Worm (Caenorhabditis elegans) whole organism, young adult: ENCODE data around the gene Y41D4B.1.
A peak's percentile ranks its signal among the peaks of the same experiment; 100 is the strongest.

Experiments
- B0019.2 ChIP-seq: fragments of 200-800 bp; sonication (Bioruptor generic); conservative IDR thresholded peaks from 2 replicates; pipeline ENCODE4 v1.3.6; 2022; ENCODE audit warnings: missing genetic modification reagents, missing genetic modification characterization, missing compliant biosample characterization
- B0336.3 ChIP-seq: fragments of 200-800 bp; sonication (Bioruptor generic); IDR thresholded peaks from 2 replicates; pipeline ENCODE4 v1.3.6; 2022; ENCODE audit warnings: missing genetic modification characterization, missing compliant biosample characterization
- C17E4.6 ChIP-seq: fragments of 200-800 bp; sonication (Bioruptor generic); IDR thresholded peaks from 2 replicates; pipeline ENCODE4 v1.3.6; 2022; ENCODE audit warnings: missing genetic modification reagents, missing genetic modification characterization, missing compliant biosample characterization
- D2030.7 ChIP-seq: fragments of 200-800 bp; sonication (Bioruptor generic); IDR thresholded peaks from 2 replicates; pipeline ENCODE4 v1.3.6; 2022; ENCODE audit warnings: missing genetic modification reagents, missing genetic modification characterization, missing compliant biosample characterization
- F10E7.11 ChIP-seq: sonication (generic microtip); optimal IDR thresholded peaks from 2 replicates; lab custom pipeline; 2017; ENCODE audit warnings: mild to moderate bottlenecking, missing genetic modification characterization, moderate library complexity, missing compliant biosample characterization
- F33H1.4 ChIP-seq: fragments of 200-800 bp; sonication (Bioruptor generic); IDR thresholded peaks from 2 replicates; pipeline ENCODE4 v1.3.6; 2022; ENCODE audit warnings: missing genetic modification reagents, missing genetic modification characterization, missing compliant biosample characterization
- F49E8.2 ChIP-seq: sonication (generic microtip); optimal IDR thresholded peaks from 3 replicates; lab custom pipeline; 2017; ENCODE audit warnings: missing genetic modification characterization, mild to moderate bottlenecking, missing compliant biosample characterization, antibody characterized with exemption, moderate library complexity; ENCODE audit not compliant: insufficient read depth
- F52B5.7 ChIP-seq: sonication (generic microtip); optimal IDR thresholded peaks from 2 replicates; lab custom pipeline; 2016; ENCODE audit warnings: mild to moderate bottlenecking, missing genetic modification characterization, missing compliant biosample characterization
- F57A8.1 ChIP-seq: fragments of 200-800 bp; sonication (Bioruptor generic); optimal IDR thresholded peaks from 2 replicates; lab custom pipeline; 2018; ENCODE audit warnings: mild to moderate bottlenecking, missing genetic modification characterization, moderate library complexity, missing compliant biosample characterization
- Y53G8AR.9 ChIP-seq: fragments of 200-800 bp; sonication (Bioruptor generic); conservative IDR thresholded peaks from 2 replicates; pipeline ENCODE4 v1.3.6; 2022; ENCODE audit warnings: missing genetic modification reagents, missing genetic modification characterization, missing compliant biosample characterization
- Y67H2A.10 ChIP-seq: fragments of 200-800 bp; sonication (Bioruptor generic); conservative IDR thresholded peaks from 2 replicates; pipeline ENCODE4 v1.3.6; 2022; ENCODE audit warnings: missing genetic modification reagents, missing genetic modification characterization, missing compliant biosample characterization
- Y79H2A.3 ChIP-seq: fragments of 200-800 bp; sonication (Bioruptor generic); conservative IDR thresholded peaks from 2 replicates; pipeline ENCODE4 v1.3.6; 2022; ENCODE audit warnings: missing genetic modification reagents, missing genetic modification characterization, missing compliant biosample characterization
- Y95B8A.8 ChIP-seq: fragments of 200-800 bp; sonication (Bioruptor generic); IDR thresholded peaks from 2 replicates; pipeline ENCODE4 v1.3.6; 2022; ENCODE audit warnings: missing genetic modification reagents, missing genetic modification characterization, missing compliant biosample characterization
- aptf-3 ChIP-seq: fragments of 200-800 bp; sonication (Bioruptor generic); IDR thresholded peaks from 2 replicates; pipeline ENCODE4 v1.3.6; 2022; ENCODE audit warnings: missing genetic modification characterization, missing compliant biosample characterization
- athp-1 ChIP-seq: sonication (generic microtip); optimal IDR thresholded peaks from 2 replicates; lab custom pipeline; 2017; ENCODE audit warnings: mild to moderate bottlenecking, missing genetic modification characterization, missing compliant biosample characterization
- attf-5 ChIP-seq: fragments of 200-800 bp; sonication (Bioruptor generic); optimal IDR thresholded peaks from 2 replicates; lab custom pipeline; 2018; ENCODE audit warnings: mild to moderate bottlenecking, missing genetic modification characterization, missing compliant biosample characterization
- attf-6 ChIP-seq: fragments of 200-800 bp; sonication (Bioruptor generic); IDR thresholded peaks from 2 replicates; pipeline ENCODE4 v1.3.6; 2022; ENCODE audit warnings: missing genetic modification reagents, missing genetic modification characterization, missing compliant biosample characterization
- ceh-27 ChIP-seq: fragments of 200-800 bp; sonication (Bioruptor generic); optimal IDR thresholded peaks from 2 replicates; lab custom pipeline; 2018; ENCODE audit warnings: mild to moderate bottlenecking, missing genetic modification characterization, moderate library complexity, missing compliant biosample characterization
- ceh-91 ChIP-seq: fragments of 200-800 bp; sonication (Bioruptor generic); IDR thresholded peaks from 2 replicates; pipeline ENCODE4 v1.3.6; 2022; ENCODE audit warnings: missing genetic modification reagents, missing genetic modification characterization, missing compliant biosample characterization
- chd-7 ChIP-seq: sonication (generic microtip); optimal IDR thresholded peaks from 2 replicates; lab custom pipeline; 2016; ENCODE audit warnings: mild to moderate bottlenecking, missing genetic modification characterization, moderate library complexity, missing compliant biosample characterization
- die-1 ChIP-seq: sonication (generic microtip); optimal IDR thresholded peaks from 2 replicates; lab custom pipeline; 2016; ENCODE audit warnings: missing genotype, mild to moderate bottlenecking, missing genetic modification characterization, missing compliant biosample characterization
- efl-1 ChIP-seq: fragments of 150-350 bp; optimal IDR thresholded peaks from 2 replicates; lab custom pipeline; 2014; ENCODE audit warnings: missing biosample characterization, missing genetic modification reagents, missing genetic modification characterization
- egl-44 ChIP-seq: fragments of 200-800 bp; sonication (Bioruptor generic); IDR thresholded peaks from 2 replicates; pipeline ENCODE4 v1.3.6; 2022; ENCODE audit warnings: missing genetic modification reagents, missing genetic modification characterization, missing compliant biosample characterization
- hlh-26 ChIP-seq: fragments of 200-800 bp; sonication (Bioruptor generic); conservative IDR thresholded peaks from 2 replicates; pipeline ENCODE4 v1.3.6; 2022; ENCODE audit warnings: missing genetic modification reagents, missing genetic modification characterization, missing compliant biosample characterization
- hmg-1.2 ChIP-seq: fragments of 200-800 bp; sonication (Bioruptor generic); IDR thresholded peaks from 2 replicates; pipeline ENCODE4 v1.3.6; 2022; ENCODE audit warnings: missing genetic modification reagents, missing genetic modification characterization, missing compliant biosample characterization
- hmg-20 ChIP-seq: fragments of 200-800 bp; sonication (Bioruptor generic); IDR thresholded peaks from 2 replicates; pipeline ENCODE4 v1.3.6; 2022; ENCODE audit warnings: missing genetic modification reagents, missing genetic modification characterization, missing compliant biosample characterization
- hrde-1 ChIP-seq: sonication (generic microtip); optimal IDR thresholded peaks from 2 replicates; lab custom pipeline; 2016; ENCODE audit warnings: missing genetic modification characterization, mild to moderate bottlenecking, missing compliant biosample characterization, moderate library complexity, missing genotype, missing genetic modification reagents, borderline replicate concordance
- hsf-1 ChIP-seq: fragments of 200-800 bp; sonication (Bioruptor generic); IDR thresholded peaks from 2 replicates; pipeline ENCODE4 v1.3.6; 2022; ENCODE audit warnings: missing genetic modification reagents, missing genetic modification characterization, missing compliant biosample characterization
- lin-26 ChIP-seq: fragments of 200-800 bp; sonication (Bioruptor generic); IDR thresholded peaks from 2 replicates; pipeline ENCODE4 v1.3.6; 2022; ENCODE audit warnings: missing genetic modification reagents, missing genetic modification characterization, missing compliant biosample characterization
- lsl-1 ChIP-seq: fragments of 200-800 bp; sonication (Bioruptor generic); optimal IDR thresholded peaks from 2 replicates; lab custom pipeline; 2018; ENCODE audit warnings: mild to moderate bottlenecking, missing genetic modification characterization, moderate library complexity, missing compliant biosample characterization
- lsy-27 ChIP-seq: sonication (generic microtip); optimal IDR thresholded peaks from 2 replicates; lab custom pipeline; 2017; ENCODE audit warnings: missing genetic modification characterization, mild to moderate bottlenecking, missing compliant biosample characterization, antibody characterized with exemption, missing genotype, borderline replicate concordance; ENCODE audit not compliant: insufficient read depth
- madf-3 ChIP-seq: fragments of 200-800 bp; sonication (Bioruptor generic); IDR thresholded peaks from 2 replicates; pipeline ENCODE4 v1.3.6; 2022; ENCODE audit warnings: missing genetic modification reagents, missing genetic modification characterization, missing compliant biosample characterization
- madf-6 ChIP-seq: fragments of 200-800 bp; sonication (Bioruptor generic); IDR thresholded peaks from 2 replicates; pipeline ENCODE4 v1.3.6; 2022; ENCODE audit warnings: missing genetic modification reagents, missing genetic modification characterization, missing compliant biosample characterization
- madf-8 ChIP-seq: fragments of 200-800 bp; sonication (Bioruptor generic); conservative IDR thresholded peaks from 2 replicates; pipeline ENCODE4 v1.3.6; 2022; ENCODE audit warnings: missing genetic modification reagents, missing genetic modification characterization, missing compliant biosample characterization
- nhr-27 ChIP-seq: fragments of 200-800 bp; sonication (Bioruptor generic); optimal IDR thresholded peaks from 2 replicates; lab custom pipeline; 2018; ENCODE audit warnings: mild to moderate bottlenecking, missing genetic modification characterization, moderate library complexity, missing compliant biosample characterization
- sdz-38 ChIP-seq: sonication (generic microtip); optimal IDR thresholded peaks from 2 replicates; lab custom pipeline; 2016; ENCODE audit warnings: missing genotype, missing genetic modification characterization, missing compliant biosample characterization
- snpc-1.1 ChIP-seq: sonication (generic microtip); optimal IDR thresholded peaks from 2 replicates; lab custom pipeline; 2017; ENCODE audit warnings: missing genetic modification characterization, mild to moderate bottlenecking, missing compliant biosample characterization, antibody characterized with exemption, moderate library complexity, missing genotype, missing genetic modification reagents; ENCODE audit not compliant: insufficient read depth
- snpc-3.4 ChIP-seq: sonication (generic microtip); optimal IDR thresholded peaks from 2 replicates; lab custom pipeline; 2017; ENCODE audit warnings: missing genetic modification characterization, mild to moderate bottlenecking, missing compliant biosample characterization, antibody characterized with exemption, moderate library complexity, missing genotype, missing genetic modification reagents
- tbp1 ChIP-seq: fragments of 200-800 bp; sonication (Bioruptor generic); optimal IDR thresholded peaks from 2 replicates; lab custom pipeline; 2018; ENCODE audit warnings: mild to moderate bottlenecking, missing genetic modification characterization, missing compliant biosample characterization
- tlf-1 ChIP-seq: fragments of 200-800 bp; sonication (Bioruptor generic); optimal IDR thresholded peaks from 2 replicates; lab custom pipeline; 2018; ENCODE audit warnings: mild to moderate bottlenecking, missing genetic modification characterization, missing compliant biosample characterization
- unc-62 ChIP-seq: fragments of 150-350 bp; optimal IDR thresholded peaks from 2 replicates; lab custom pipeline; 2014; ENCODE audit warnings: missing biosample characterization, missing genetic modification reagents, missing genetic modification characterization
- xnd-1 ChIP-seq: sonication (generic microtip); optimal IDR thresholded peaks from 2 replicates; lab custom pipeline; 2016; ENCODE audit warnings: missing genotype, missing genetic modification reagents, missing genetic modification characterization, missing compliant biosample characterization
- ztf-25 ChIP-seq: fragments of 200-800 bp; sonication (Bioruptor generic); IDR thresholded peaks from 2 replicates; pipeline ENCODE4 v1.3.6; 2022; ENCODE audit warnings: missing genetic modification reagents, missing genetic modification characterization, missing compliant biosample characterization
- ztf-28 ChIP-seq: fragments of 200-800 bp; sonication (Bioruptor generic); IDR thresholded peaks from 2 replicates; pipeline ENCODE4 v1.3.6; 2022; ENCODE audit warnings: missing genetic modification reagents, missing genetic modification characterization, missing compliant biosample characterization

Y41D4B.1 gene

ce11 chrIV:1707960-1708359 is 35.5 kb downstream of the Y41D4B.1 start:
- no peak for TF ChIP-seq F52B5.7 (tag; lab: Kevin White, UChicago)
- no peak for TF ChIP-seq C17E4.6 (GFP tag; lab: Robert Waterston, UW)
- TF ChIP-seq D2030.7 (GFP tag; lab: Robert Waterston, UW), result peak; percentile 32; the same call in 1 of the 2 replicates
- TF ChIP-seq efl-1 (GFP tag; lab: Kevin White, UChicago), result peak; percentile 23
- TF ChIP-seq madf-6, result peak; percentile 56
- TF ChIP-seq lsl-1 (GFP tag; lab: Kevin White, UChicago), result peak; percentile 92
- TF ChIP-seq xnd-1 (tag; lab: Kevin White, UChicago), result peak; percentile 51
- peak; percentile 77 for TF ChIP-seq F33H1.4 (GFP tag; lab: Robert Waterston, UW)
- TF ChIP-seq ceh-91 (GFP tag; lab: Robert Waterston, UW), result peak; percentile 46; the same call in 1 of the 2 replicates
- TF ChIP-seq madf-8 (GFP tag; lab: Robert Waterston, UW), result peak; percentile 35; the same call in 1 of the 2 replicates

ce11 chrIV:1708426-1708826 is 35.9 kb downstream of the Y41D4B.1 start:
- TF ChIP-seq B0336.3 (peak; percentile 87), snpc-3.4 (tag; lab: Kevin White, UChicago) (peak; percentile 15), hsf-1 (GFP tag; lab: Robert Waterston, UW) (peak; percentile 67), hmg-20 (0 out of 2 replicates have a peak, but pooled peaks have one; percentile 36), egl-44 (0 out of 2 replicates have a peak, but pooled peaks have one; percentile 9), ceh-27 (GFP tag; lab: Kevin White, UChicago) (no peak), madf-3 (0 out of 2 replicates have a peak, but pooled peaks have one; percentile 5), D2030.7 (GFP tag; lab: Robert Waterston, UW) (peak; percentile 24; the same call in 1 of the 2 replicates), Y79H2A.3 (GFP tag; lab: Robert Waterston, UW) (peak; percentile 87), nhr-27 (tag; lab: Kevin White, UChicago) (no peak), B0019.2 (GFP tag; lab: Robert Waterston, UW) (no peak), tbp1 (GFP tag; lab: Kevin White, UChicago) (peak; percentile 50), Y53G8AR.9 (GFP tag; lab: Robert Waterston, UW) (0 out of 2 replicates have a peak, but pooled peaks have one; percentile 65), lin-26 (GFP tag; lab: Robert Waterston, UW) (peak; percentile 64; the same call in 1 of the 2 replicates), hlh-26 (GFP tag; lab: Robert Waterston, UW) (no peak), efl-1 (GFP tag; lab: Kevin White, UChicago) (peak; percentile 2), unc-62 (GFP tag; lab: Kevin White, UChicago) (no peak), lsy-27 (tag; lab: Kevin White, UChicago) (no peak), madf-6 (peak; percentile 54), chd-7 (tag; lab: Kevin White, UChicago) (peak; percentile 35), die-1 (peak; percentile 34), F57A8.1 (GFP tag; lab: Kevin White, UChicago) (no peak), athp-1 (tag; lab: Kevin White, UChicago) (peak; percentile 60), hrde-1 (tag; lab: Kevin White, UChicago) (peak; percentile 70), Y95B8A.8 (peak; percentile 61; the same call in 1 of the 2 replicates), tlf-1 (GFP tag; lab: Kevin White, UChicago) (peak; percentile 14), attf-6 (peak; percentile 51; the same call in 1 of the 2 replicates), snpc-1.1 (no peak), Y67H2A.10 (GFP tag; lab: Robert Waterston, UW) (no peak), sdz-38 (no peak), F10E7.11 (tag; lab: Kevin White, UChicago) (peak; percentile 15), F49E8.2 (peak; percentile 81), ztf-25 (GFP tag; lab: Robert Waterston, UW) (no peak), hmg-1.2 (GFP tag; lab: Robert Waterston, UW) (peak; percentile 40), F52B5.7 (tag; lab: Kevin White, UChicago) (peak; percentile 52), ztf-28 (peak; percentile 4; the same call in 1 of the 2 replicates), attf-5 (GFP tag; lab: Kevin White, UChicago) (peak; percentile 18), aptf-3 (0 out of 2 replicates have a peak, but pooled peaks have one; percentile 16)
